Fruit fly (Drosophila melanogaster): ENCODE results near the gene fbl.

Gene fbl

DNA sequence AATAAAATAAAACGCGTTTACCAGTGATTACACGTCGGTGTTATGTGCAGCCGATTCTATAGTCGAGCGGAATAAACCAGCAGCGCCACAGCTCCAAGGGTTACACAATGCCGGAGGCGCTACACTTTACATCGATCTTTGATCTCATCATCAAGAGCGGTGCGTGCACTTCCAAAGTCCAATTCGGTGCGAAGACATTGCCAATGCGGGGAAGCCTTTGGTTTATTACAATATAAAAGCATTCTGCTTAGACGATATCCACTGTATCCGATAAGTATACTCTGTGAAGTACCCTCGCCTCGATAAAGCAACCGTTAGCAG lies 3.6 kb downstream of the fbl start:
- TF ChIP-seq CG8478 (optimal IDR thresholded peaks at IDR 0.05) (no peak), Dll (optimal IDR thresholded peaks at IDR 0.05) (no peak), usp (GFP tag; optimal IDR thresholded peaks at IDR 0.05) (no peak), EcR (GFP tag; optimal IDR thresholded peaks at IDR 0.05) (no peak), pan (optimal IDR thresholded peaks at IDR 0.05) (no peak), psq (optimal IDR thresholded peaks at IDR 0.05) (no peak)

DNA sequence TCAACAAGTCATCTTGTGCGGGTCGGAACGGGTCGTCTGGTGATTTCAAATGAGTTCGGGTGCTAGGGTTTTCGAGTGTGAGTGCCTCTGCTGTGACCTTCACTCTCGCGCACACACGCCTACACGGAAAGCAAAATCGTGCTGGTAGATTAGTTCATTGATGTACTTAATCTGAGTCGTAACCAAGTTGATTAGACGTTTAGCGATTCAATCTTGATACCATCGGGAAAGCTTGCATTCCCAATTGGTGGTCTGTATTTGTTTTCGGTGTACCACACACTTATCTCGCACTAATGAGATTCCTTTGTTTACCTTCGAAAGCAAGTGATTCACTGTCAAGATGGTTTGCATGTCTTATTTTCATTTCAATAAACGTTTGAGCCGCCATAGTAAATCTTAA lies 4.8 kb downstream of the fbl start:
- no peak for TF ChIP-seq CG8478 (optimal IDR thresholded peaks at IDR 0.05)
- TF ChIP-seq EcR (GFP tag; optimal IDR thresholded peaks at IDR 0.05), result no peak
- no peak for TF ChIP-seq Dll (optimal IDR thresholded peaks at IDR 0.05)
- no peak for TF ChIP-seq pan (optimal IDR thresholded peaks at IDR 0.05)
- no peak for TF ChIP-seq usp (GFP tag; optimal IDR thresholded peaks at IDR 0.05)
- TF ChIP-seq psq (optimal IDR thresholded peaks at IDR 0.05), result no peak

DNA sequence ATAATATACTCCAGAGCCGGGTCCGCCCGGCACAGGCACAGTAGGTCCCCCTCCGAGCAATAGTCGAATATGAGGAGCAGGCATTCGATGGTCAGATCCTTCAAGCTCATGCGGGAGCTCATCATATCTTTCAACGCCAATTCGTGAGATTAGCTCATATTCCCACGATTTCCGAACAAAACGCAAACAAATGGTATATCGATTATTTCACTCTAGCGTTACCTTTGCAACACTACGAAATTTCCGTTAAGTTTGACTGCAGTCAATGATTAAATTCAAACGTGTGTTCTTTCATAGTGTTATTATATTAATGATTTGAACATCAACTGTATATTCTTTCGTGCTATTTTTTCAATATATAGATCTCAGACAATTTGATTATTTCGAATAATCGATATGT lies 9.1 kb downstream of the fbl start, which contains the start of gene CG33969:
Gene CG33969, minus strand, starts transcription at position 197 of the 400 bp plus-strand sequence.
- TF ChIP-seq usp (GFP tag; optimal IDR thresholded peaks at IDR 0.05), result no peak
- TF ChIP-seq Dll (optimal IDR thresholded peaks at IDR 0.05), result no peak
- TF ChIP-seq psq (optimal IDR thresholded peaks at IDR 0.05), result no peak
- no peak for TF ChIP-seq EcR (GFP tag; optimal IDR thresholded peaks at IDR 0.05)
- TF ChIP-seq pan (optimal IDR thresholded peaks at IDR 0.05), result no peak
- TF ChIP-seq CG8478 (optimal IDR thresholded peaks at IDR 0.05), result no peak

DNA sequence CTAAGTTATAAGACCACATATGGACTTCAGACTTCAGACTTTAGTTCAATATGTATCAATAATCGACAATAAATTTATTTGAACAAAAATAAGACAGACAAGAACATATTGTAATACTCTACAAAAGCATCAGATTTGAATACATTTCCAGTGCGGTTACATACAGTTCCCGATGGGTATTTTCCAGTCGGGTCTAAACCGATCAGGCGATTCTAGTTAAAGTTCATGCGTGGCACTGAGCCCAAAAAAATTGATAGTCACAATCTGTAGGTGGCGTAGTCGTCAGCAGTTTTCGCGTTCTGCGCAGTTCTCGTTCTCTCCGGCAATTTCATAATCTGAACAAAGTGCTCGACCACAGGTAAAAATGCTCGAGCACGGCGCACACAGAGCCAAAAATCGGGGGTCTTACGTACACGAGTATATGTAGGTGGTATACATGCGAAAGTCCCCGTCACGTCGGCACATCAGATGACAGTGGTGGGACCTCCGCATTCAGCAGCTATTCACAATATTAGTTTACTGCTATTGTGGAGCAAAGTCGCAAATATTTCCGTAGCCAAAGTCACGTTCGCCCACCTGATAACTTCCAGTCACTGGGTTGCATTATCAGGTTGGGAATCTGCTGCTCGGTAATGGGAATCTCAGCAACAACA lies 11.2 kb downstream of the fbl start:
- TF ChIP-seq Dll (optimal IDR thresholded peaks at IDR 0.05), result no peak
- TF ChIP-seq pan (optimal IDR thresholded peaks at IDR 0.05), result peak; percentile 67

DNA sequence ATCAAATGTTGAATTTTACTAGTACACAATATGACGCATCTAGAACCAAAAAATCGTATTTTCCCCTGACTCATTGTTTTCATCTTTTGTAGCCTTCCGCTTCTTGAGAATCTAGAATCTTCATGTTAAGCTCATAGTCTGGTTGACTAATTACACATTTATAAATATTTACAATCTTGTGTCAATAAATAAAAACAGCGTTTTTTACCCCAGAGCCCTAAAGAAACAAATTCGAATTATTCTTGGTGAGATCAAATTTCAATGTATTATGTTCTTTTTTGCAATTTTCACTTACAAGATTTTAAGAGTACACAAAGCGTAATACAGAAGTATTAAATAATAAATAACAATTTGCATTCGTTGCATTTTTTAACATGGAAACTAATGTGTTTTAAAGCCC lies 11.8 kb downstream of the fbl start:
- TF ChIP-seq Dll (optimal IDR thresholded peaks at IDR 0.05), result no peak

DNA sequence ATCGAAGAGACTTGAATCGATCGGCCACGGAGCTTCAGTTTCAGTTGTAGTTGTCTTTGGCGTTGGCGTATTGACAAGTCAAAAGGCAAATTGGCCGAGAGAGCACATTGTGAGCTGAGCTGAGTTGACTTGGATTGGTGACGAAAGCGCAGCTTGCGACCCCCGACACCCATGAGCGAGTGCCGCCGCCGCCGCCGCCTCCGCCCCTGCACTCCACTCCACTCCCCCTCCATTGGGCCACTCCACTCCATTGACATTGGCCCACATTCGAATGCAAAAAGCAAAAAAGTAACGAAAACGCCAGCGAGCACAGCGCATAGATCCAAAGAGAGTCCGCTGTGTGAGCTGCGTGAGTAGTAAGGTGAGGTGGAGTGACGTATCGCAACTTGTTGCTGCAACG lies 13.5 kb downstream of the fbl start:
- TF ChIP-seq psq (optimal IDR thresholded peaks at IDR 0.05), result no peak
- no peak for TF ChIP-seq Dll (optimal IDR thresholded peaks at IDR 0.05)
- no peak for TF ChIP-seq pan (optimal IDR thresholded peaks at IDR 0.05)
- no peak for TF ChIP-seq usp (GFP tag; optimal IDR thresholded peaks at IDR 0.05)
- no peak for TF ChIP-seq CG8478 (optimal IDR thresholded peaks at IDR 0.05)
- TF ChIP-seq EcR (GFP tag; optimal IDR thresholded peaks at IDR 0.05), result no peak

DNA sequence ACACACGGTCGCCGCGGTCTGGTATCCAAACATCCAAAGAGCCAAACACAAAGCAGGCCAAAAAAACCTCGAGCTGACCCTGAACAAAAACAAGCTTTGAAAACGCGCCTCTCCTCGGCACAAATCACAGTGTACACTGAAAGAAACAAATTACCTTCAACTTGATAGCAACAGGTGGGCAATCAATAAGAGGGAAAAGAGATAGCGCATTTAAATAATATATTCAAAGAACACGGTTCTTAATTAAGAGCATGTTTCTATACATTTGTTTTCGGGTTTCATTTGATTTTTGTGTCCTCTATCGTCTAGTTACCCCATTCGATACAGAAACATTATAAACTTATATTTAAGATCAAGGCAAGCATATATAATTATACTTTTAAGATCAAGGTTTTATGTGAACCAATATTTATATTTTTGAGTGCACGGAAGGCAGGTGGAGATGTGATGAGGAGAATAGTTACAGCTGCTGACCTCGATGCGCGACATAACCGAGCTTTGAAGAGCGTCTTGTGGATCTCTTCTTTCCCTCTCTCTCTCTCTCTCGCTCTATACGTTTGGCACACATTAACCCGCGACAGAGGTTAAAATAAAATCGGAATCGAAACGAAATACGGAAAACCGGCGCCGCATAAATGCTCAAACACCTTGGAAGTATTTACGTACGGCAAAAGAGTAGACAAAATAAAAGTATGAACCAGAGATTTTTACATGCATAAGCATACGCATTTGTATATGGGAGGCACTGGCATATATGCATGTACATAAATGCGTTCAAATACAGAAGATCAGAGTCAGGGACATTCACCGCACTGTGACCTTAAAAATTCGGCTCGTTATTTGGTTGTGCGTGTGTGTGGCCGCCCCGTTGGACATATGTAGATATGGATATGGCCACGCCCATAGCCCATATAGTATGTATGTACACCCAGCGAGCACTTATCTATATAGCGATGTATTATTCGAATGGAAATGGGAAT lies 14.3 kb downstream of the fbl start:
- TF ChIP-seq pan (optimal IDR thresholded peaks at IDR 0.05), result no peak
- TF ChIP-seq EcR (GFP tag; optimal IDR thresholded peaks at IDR 0.05), result no peak
- no peak for TF ChIP-seq CG8478 (optimal IDR thresholded peaks at IDR 0.05)
- TF ChIP-seq psq (optimal IDR thresholded peaks at IDR 0.05), result no peak
- no peak for TF ChIP-seq Dll (optimal IDR thresholded peaks at IDR 0.05)
- TF ChIP-seq usp (GFP tag; optimal IDR thresholded peaks at IDR 0.05), result no peak

DNA sequence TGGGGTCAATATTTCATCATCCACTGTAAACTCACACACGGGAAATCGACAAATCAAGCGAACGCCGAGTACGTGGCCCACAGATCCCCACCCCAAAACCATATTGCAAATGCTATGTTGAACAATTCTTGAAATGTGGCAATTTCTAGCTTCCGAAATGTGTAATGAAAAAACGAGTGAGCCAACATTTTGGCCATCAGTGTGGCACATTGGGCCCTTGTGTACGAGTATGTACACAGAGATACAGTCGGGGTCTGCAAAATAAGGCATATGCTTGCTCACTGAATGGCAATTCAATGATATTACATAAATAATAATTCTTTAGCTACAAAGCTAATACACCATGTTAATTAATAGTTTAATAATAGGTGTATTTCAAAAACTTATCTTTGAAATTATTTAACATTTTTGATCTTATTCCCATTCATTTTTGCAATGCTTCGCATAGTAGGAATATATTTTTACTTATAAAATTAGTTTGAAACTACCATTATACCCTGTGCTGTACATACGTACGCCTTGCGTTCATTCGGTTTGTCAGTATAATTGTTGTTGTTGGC lies 15.4 kb downstream of the fbl start:
- TF ChIP-seq pan (optimal IDR thresholded peaks at IDR 0.05) (no peak), usp (GFP tag; optimal IDR thresholded peaks at IDR 0.05) (no peak), psq (optimal IDR thresholded peaks at IDR 0.05) (no peak), EcR (GFP tag; optimal IDR thresholded peaks at IDR 0.05) (no peak), CG8478 (optimal IDR thresholded peaks at IDR 0.05) (no peak), Dll (optimal IDR thresholded peaks at IDR 0.05) (no peak)

DNA sequence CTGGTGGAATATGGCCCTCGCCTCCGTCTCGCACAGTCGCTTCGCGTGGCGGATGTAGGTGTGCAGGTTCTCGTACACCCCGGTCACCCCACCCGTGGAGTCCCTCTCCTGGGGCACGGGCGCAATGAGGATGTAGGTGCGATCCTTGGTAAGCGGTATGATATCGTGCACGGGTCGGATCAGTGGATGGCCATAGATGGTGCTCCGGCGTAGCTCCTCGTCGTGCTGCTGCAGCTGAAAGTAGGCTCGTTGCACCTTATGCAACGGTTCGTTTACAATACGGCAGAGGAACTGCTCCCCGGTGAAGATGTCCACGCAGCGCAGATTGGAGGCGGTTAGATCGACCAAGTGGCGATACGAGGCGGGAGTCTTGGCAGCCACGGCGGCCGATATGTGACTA lies 16.3 kb downstream of the fbl start:
- TF ChIP-seq Dll (optimal IDR thresholded peaks at IDR 0.05) (no peak), EcR (GFP tag; optimal IDR thresholded peaks at IDR 0.05) (no peak), usp (GFP tag; optimal IDR thresholded peaks at IDR 0.05) (no peak), psq (optimal IDR thresholded peaks at IDR 0.05) (no peak), CG8478 (optimal IDR thresholded peaks at IDR 0.05) (no peak), pan (optimal IDR thresholded peaks at IDR 0.05) (no peak)

DNA sequence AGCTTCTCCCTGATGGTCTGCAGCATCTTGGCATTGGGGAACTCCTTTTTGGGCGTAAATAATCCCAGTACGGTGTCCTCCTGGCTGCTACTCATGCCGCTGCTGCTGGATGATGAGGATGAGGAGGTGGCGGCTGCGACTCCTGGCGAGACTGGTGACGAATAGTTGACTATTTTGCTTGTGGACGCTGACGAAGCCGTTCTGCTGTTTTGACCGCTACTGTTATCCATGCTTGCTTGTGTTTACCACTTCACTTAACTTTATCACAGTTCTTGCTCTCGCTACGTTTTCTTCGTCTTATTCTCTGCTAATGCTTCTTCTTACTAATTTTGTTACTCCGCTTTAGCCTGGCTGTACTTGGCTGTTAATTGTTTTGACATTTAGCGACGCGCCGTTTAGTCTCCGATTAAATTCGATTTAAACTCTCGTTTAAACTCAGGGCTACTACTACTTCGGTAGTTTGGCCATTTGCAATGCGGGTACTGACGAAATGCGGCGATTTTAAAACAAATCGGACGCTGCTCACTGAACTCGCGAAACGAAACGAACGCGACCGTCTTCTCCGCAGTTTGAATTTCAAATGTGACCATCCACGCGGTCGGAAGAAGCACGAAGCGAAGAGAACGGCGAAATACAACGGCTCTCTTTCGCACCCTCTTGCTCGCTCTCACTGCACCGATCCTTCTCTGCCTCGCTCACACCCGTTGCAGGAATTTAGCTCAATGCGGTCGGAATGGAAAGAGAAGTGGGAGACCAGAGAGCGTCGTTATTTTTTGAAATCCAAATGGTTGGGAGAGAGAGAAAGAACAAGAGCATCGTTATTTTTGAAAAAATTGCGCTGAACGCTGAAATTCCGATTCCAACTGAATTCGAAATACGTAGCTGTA lies 17.0 kb downstream of the fbl start, which contains the start of gene trbl:
Gene trbl, minus strand, starts transcription at position 584 of the 887 bp plus-strand sequence.
- no peak for TF ChIP-seq pan (optimal IDR thresholded peaks at IDR 0.05)
- peak; percentile 27 for TF ChIP-seq CG8478 (optimal IDR thresholded peaks at IDR 0.05)
- peak; percentile 5 for TF ChIP-seq psq (optimal IDR thresholded peaks at IDR 0.05)

DNA sequence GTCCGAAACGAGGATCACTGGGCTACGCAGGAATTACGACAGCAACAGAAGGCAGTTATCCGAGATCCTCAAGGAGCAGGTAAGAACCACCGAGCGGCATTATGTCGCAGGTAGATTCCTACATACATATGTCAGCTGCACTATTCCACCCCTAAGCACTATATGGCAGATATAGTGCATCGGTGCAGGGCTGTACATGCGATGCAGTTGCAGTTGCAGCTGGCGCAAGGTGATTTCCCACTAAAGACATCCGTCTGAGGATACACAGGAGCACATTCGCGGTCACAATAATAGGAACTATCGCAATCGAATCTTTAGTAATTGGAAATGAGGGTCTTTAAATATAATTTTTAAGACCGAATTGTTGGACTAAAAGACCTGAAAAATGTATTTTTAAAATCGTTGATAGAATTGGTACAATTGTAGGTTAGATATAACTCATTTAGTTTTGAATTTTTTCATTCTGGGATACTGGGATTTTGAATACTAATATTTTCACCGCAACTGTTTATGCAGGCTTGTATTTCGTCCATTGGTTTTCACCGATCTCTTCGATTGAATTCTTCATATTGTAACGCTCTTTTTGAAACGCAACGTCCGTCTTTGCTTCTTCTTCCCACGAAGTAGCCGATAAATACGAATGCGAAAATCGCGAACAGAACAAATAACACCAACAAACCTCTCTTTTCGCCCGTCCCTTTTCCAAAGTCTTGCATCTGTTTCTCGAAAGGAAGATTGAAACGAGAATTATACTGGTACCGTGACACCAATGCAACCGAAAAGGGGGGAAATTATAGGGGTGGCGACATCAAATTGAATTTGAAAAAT lies 18.6 kb downstream of the fbl start:
- no peak for TF ChIP-seq usp (GFP tag; optimal IDR thresholded peaks at IDR 0.05)
- no peak for TF ChIP-seq CG8478 (optimal IDR thresholded peaks at IDR 0.05)
- TF ChIP-seq psq (optimal IDR thresholded peaks at IDR 0.05), result no peak
- TF ChIP-seq EcR (GFP tag; optimal IDR thresholded peaks at IDR 0.05), result no peak
- TF ChIP-seq pan (optimal IDR thresholded peaks at IDR 0.05), result no peak
- TF ChIP-seq Dll (optimal IDR thresholded peaks at IDR 0.05), result no peak

Measured in whole organism.